Fruit fly (Drosophila melanogaster): ENCODE data around the gene Cyp6t1.

The Cyp6t1 gene

DNA sequence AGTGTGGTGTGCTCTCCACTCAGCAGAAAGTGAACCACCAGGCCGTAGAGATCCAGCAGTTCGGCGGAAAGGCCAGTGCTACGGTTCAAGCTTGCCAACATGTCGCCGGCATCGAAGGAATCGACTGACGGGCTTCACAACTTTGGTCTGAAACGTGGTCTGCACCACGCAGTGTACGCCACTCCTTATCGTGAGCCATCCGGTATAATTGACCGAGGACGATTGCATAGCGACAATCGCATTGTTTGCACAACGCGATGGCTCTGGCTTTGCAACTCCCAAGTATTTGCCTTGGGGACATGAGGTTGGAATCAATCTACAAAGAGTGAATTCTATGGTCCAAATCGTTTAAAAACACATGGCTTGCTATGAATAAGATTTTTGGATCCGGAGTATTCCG, 40.2 kb downstream of the Cyp6t1 start, which contains the start of gene Ir20a:
Ir20a (minus strand) TSS at position 101 of the 400 bp plus-strand sequence.
- TF ChIP-seq CG11617 (GFP tag; optimal IDR thresholded peaks at IDR 0.05) (no peak), CG1620 (GFP tag; optimal IDR thresholded peaks at IDR 0.05) (no peak), ovo (GFP tag; optimal IDR thresholded peaks at IDR 0.05) (no peak), Crg-1 (GFP tag; optimal IDR thresholded peaks at IDR 0.05) (no peak), toe (GFP tag; optimal IDR thresholded peaks at IDR 0.05) (no peak), CG5204 (GFP tag; optimal IDR thresholded peaks at IDR 0.05) (no peak), CG33017 (tag; optimal IDR thresholded peaks at IDR 0.05) (no peak), pad (GFP tag; optimal IDR thresholded peaks at IDR 0.05) (no peak)

All from whole organism, adult.